Worm (Caenorhabditis elegans): Measurements from ENCODE around the gene cutl-24.

Gene cutl-24

DNA sequence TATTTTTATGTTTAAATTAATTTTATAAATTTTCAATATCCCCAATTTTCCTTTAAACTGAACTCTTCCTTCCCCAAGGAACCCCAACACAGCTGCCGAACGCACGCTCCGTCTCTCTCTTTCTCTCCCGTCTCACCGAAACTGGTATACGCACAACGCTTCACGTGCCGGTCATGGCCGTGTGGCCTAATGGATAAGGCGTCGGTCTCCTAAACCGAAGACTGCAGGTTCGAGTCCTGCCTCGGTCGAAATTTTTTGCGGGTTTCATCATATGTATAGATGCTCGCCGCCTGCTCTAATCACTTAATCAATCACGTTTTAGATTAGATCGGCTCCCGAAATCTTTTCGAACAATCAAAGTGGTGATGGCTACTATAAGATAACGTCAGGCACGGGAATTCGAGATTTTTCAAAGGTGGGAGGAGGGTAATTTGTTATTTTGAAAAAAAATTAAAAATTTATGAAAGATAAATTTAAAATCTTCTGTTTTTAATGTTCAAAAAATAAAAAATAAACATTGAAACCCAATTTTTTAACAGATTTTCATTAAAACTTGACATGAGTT lies 21.0 kb upstream of the cutl-24 start (continued):
- TF ChIP-seq mec-3 (tag; optimal IDR thresholded peaks at IDR 0.05; ENCODE audit: borderline replicate concordance) (peak; percentile 72), npax-4 (tag; optimal IDR thresholded peaks at IDR 0.05) (peak; percentile 68), ceh-31 (tag; optimal IDR thresholded peaks at IDR 0.05) (peak; percentile 80), fkh-6 (tag; optimal IDR thresholded peaks at IDR 0.05) (peak; percentile 90), nhr-11 (tag; optimal IDR thresholded peaks at IDR 0.05) (no peak), nhr-232 (tag; optimal IDR thresholded peaks at IDR 0.05) (peak; percentile 92), ets-4 (tag; optimal IDR thresholded peaks at IDR 0.05) (no peak), gmeb-2 (tag; optimal IDR thresholded peaks at IDR 0.05) (peak; percentile 91), pha-4 (tag; optimal IDR thresholded peaks at IDR 0.05) (no peak), sox-4 (tag; optimal IDR thresholded peaks at IDR 0.05) (peak; percentile 92), ceh-34 (tag; optimal IDR thresholded peaks at IDR 0.05) (peak; percentile 91), lin-11 (tag; optimal IDR thresholded peaks at IDR 0.05) (peak; percentile 90), eyg-1 (tag; optimal IDR thresholded peaks at IDR 0.05) (peak; percentile 95), syd-9 (tag; optimal IDR thresholded peaks at IDR 0.05) (peak; percentile 88), ahr-1 (tag; optimal IDR thresholded peaks at IDR 0.05) (peak; percentile 80), unc-86 (tag; optimal IDR thresholded peaks at IDR 0.05) (peak; percentile 90), ztf-16 (tag; optimal IDR thresholded peaks at IDR 0.05) (peak; percentile 90), che-1 (tag; optimal IDR thresholded peaks at IDR 0.05) (peak; percentile 94), K02D7.2 (tag; optimal IDR thresholded peaks at IDR 0.05) (peak; percentile 87), elt-4 (tag; optimal IDR thresholded peaks at IDR 0.05) (no peak), ceh-30 (tag; optimal IDR thresholded peaks at IDR 0.05) (no peak), hlh-8 (tag; optimal IDR thresholded peaks at IDR 0.05) (peak; percentile 53), ama-1 (optimal IDR thresholded peaks at IDR 0.05) (no peak), ceh-6 (GFP tag; optimal IDR thresholded peaks at IDR 0.05) (peak; percentile 94), elt-2 (tag; optimal IDR thresholded peaks at IDR 0.05) (peak; percentile 96), ceh-19 (GFP tag; optimal IDR thresholded peaks at IDR 0.05) (peak; percentile 93), pag-3 (tag; optimal IDR thresholded peaks at IDR 0.05; ENCODE audit: borderline replicate concordance) (peak; percentile 14), hlh-30 (tag; optimal IDR thresholded peaks at IDR 0.05; ENCODE audit: insufficient read depth) (peak; percentile 90), hlh-13 (GFP tag; optimal IDR thresholded peaks at IDR 0.05) (peak; percentile 79), lim-6 (tag; optimal IDR thresholded peaks at IDR 0.05) (no peak), ceh-24 (tag; optimal IDR thresholded peaks at IDR 0.05) (peak; percentile 74), madf-2 (tag; optimal IDR thresholded peaks at IDR 0.05) (peak; percentile 88), ceh-48 (tag; optimal IDR thresholded peaks at IDR 0.05) (peak; percentile 87), nfya-1 (tag; optimal IDR thresholded peaks at IDR 0.05) (peak; percentile 72), ceh-2 (tag; optimal IDR thresholded peaks at IDR 0.05) (peak; percentile 73), C38D4.7 (GFP tag; optimal IDR thresholded peaks at IDR 0.05) (peak; percentile 88), pax-1 (tag; optimal IDR thresholded peaks at IDR 0.05) (no peak), Y22D7AL.16 (tag; optimal IDR thresholded peaks at IDR 0.05) (peak; percentile 92), tbx-7 (tag; optimal IDR thresholded peaks at IDR 0.05) (peak; percentile 40), ref-2 (tag; optimal IDR thresholded peaks at IDR 0.05) (peak; percentile 89), unc-42 (tag; optimal IDR thresholded peaks at IDR 0.05) (peak; percentile 42), hlh-6 (tag; optimal IDR thresholded peaks at IDR 0.05) (peak; percentile 93), pqm-1 (tag; optimal IDR thresholded peaks at IDR 0.05) (peak; percentile 16)

DNA sequence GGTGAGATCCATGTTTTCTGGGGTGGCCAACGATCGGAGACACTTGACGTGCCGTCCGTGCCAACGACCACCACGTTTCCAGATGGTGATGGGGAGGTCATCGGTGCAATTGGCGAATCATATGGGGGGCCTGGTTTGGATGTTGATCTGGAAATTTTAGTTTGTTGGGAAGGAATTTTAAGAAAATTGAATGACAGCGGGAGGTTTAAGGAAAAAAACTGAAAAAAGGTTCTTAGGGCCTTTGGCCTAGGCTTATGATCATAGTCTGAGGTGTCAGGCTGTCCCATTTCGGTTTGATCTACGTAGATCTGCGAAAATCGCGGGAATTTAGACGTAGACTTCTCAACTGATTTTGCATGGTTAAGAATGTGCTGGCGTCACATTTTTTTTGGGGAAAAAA lies 17.1 kb upstream of the cutl-24 start, which contains the start of gene col-99:
TSS of gene col-99 (minus strand) at position 101 of the 400 bp plus-strand sequence.
- TF ChIP-seq dmd-4 (tag; optimal IDR thresholded peaks at IDR 0.05; ENCODE audit: borderline replicate concordance), result no peak
- TF ChIP-seq rnt-1 (tag; optimal IDR thresholded peaks at IDR 0.05), result no peak
- TF ChIP-seq pag-3 (tag; optimal IDR thresholded peaks at IDR 0.05; ENCODE audit: borderline replicate concordance), result no peak
- TF ChIP-seq tbx-7 (tag; optimal IDR thresholded peaks at IDR 0.05), result no peak
- no peak for TF ChIP-seq ceh-30 (tag; optimal IDR thresholded peaks at IDR 0.05)
- TF ChIP-seq zip-5 (tag; optimal IDR thresholded peaks at IDR 0.05), result no peak
- TF ChIP-seq pax-1 (tag; optimal IDR thresholded peaks at IDR 0.05), result no peak
- TF ChIP-seq mec-3 (tag; optimal IDR thresholded peaks at IDR 0.05; ENCODE audit: borderline replicate concordance), result no peak
- TF ChIP-seq ceh-2 (tag; optimal IDR thresholded peaks at IDR 0.05), result no peak
- no peak for TF ChIP-seq fkh-6 (tag; optimal IDR thresholded peaks at IDR 0.05)
- no peak for TF ChIP-seq ceh-31 (tag; optimal IDR thresholded peaks at IDR 0.05)
- no peak for TF ChIP-seq ets-4 (tag; optimal IDR thresholded peaks at IDR 0.05)
- TF ChIP-seq Y22D7AL.16 (tag; optimal IDR thresholded peaks at IDR 0.05), result no peak
- TF ChIP-seq fkh-10 (GFP tag; optimal IDR thresholded peaks at IDR 0.05), result no peak
- TF ChIP-seq T23F11.4 (GFP tag; optimal IDR thresholded peaks at IDR 0.05), result no peak
